Worm (Caenorhabditis elegans) whole organism, young adult: ENCODE data around the gene Y97E10AR.3.

Experiments used
- B0261.1 ChIP-seq: sonication (generic microtip); optimal IDR thresholded peaks from 2 replicates; lab custom pipeline; 2016; ENCODE audit warnings: mild to moderate bottlenecking, missing genetic modification characterization, moderate library complexity, missing compliant biosample characterization
- F33H1.4 ChIP-seq: fragments of 200-800 bp; sonication (Bioruptor generic); IDR thresholded peaks from 2 replicates; pipeline ENCODE4 v1.3.6; 2022; ENCODE audit warnings: missing genetic modification reagents, missing genetic modification characterization, missing compliant biosample characterization
- F49E8.2 ChIP-seq: sonication (generic microtip); optimal IDR thresholded peaks from 3 replicates; lab custom pipeline; 2017; ENCODE audit warnings: missing genetic modification characterization, mild to moderate bottlenecking, missing compliant biosample characterization, antibody characterized with exemption, moderate library complexity; ENCODE audit not compliant: insufficient read depth
- F55B11.4 ChIP-seq: sonication (generic microtip); optimal IDR thresholded peaks from 2 replicates; lab custom pipeline; 2016; ENCODE audit warnings: missing compliant biosample characterization, missing genetic modification characterization, borderline replicate concordance; ENCODE audit not compliant: insufficient read depth
- F57A8.1 ChIP-seq: fragments of 200-800 bp; sonication (Bioruptor generic); optimal IDR thresholded peaks from 2 replicates; lab custom pipeline; 2018; ENCODE audit warnings: mild to moderate bottlenecking, missing genetic modification characterization, moderate library complexity, missing compliant biosample characterization
- K11D2.4 ChIP-seq: fragments of 200-800 bp; sonication (Bioruptor generic); IDR thresholded peaks from 2 replicates; pipeline ENCODE4 v1.3.6; 2022; ENCODE audit warnings: missing genetic modification reagents, missing genetic modification characterization, missing compliant biosample characterization
- T07F8.4 ChIP-seq: sonication (generic microtip); optimal IDR thresholded peaks from 2 replicates; lab custom pipeline; 2016; ENCODE audit warnings: mild to moderate bottlenecking, missing genetic modification characterization, moderate library complexity, missing compliant biosample characterization
- T26A5.8 ChIP-seq: sonication (generic microtip); optimal IDR thresholded peaks from 2 replicates; lab custom pipeline; 2016; ENCODE audit warnings: missing genetic modification characterization, missing compliant biosample characterization
- Y67H2A.10 ChIP-seq: fragments of 200-800 bp; sonication (Bioruptor generic); conservative IDR thresholded peaks from 2 replicates; pipeline ENCODE4 v1.3.6; 2022; ENCODE audit warnings: missing genetic modification reagents, missing genetic modification characterization, missing compliant biosample characterization
- Y79H2A.3 ChIP-seq: fragments of 200-800 bp; sonication (Bioruptor generic); conservative IDR thresholded peaks from 2 replicates; pipeline ENCODE4 v1.3.6; 2022; ENCODE audit warnings: missing genetic modification reagents, missing genetic modification characterization, missing compliant biosample characterization
- Y95B8A.8 ChIP-seq: fragments of 200-800 bp; sonication (Bioruptor generic); IDR thresholded peaks from 2 replicates; pipeline ENCODE4 v1.3.6; 2022; ENCODE audit warnings: missing genetic modification reagents, missing genetic modification characterization, missing compliant biosample characterization
- aptf-3 ChIP-seq: fragments of 200-800 bp; sonication (Bioruptor generic); IDR thresholded peaks from 2 replicates; pipeline ENCODE4 v1.3.6; 2022; ENCODE audit warnings: missing genetic modification characterization, missing compliant biosample characterization
- attf-3 ChIP-seq: fragments of 200-800 bp; sonication (Bioruptor generic); conservative IDR thresholded peaks from 2 replicates; pipeline ENCODE4 v1.3.6; 2022; ENCODE audit warnings: missing genetic modification reagents, missing genetic modification characterization, missing compliant biosample characterization
- bed-1 ChIP-seq: fragments of 200-800 bp; sonication (Bioruptor generic); IDR thresholded peaks from 2 replicates; pipeline ENCODE4 v1.3.6; 2022; ENCODE audit warnings: missing genetic modification reagents, missing genetic modification characterization, missing compliant biosample characterization
- bed-2 ChIP-seq: fragments of 200-800 bp; sonication (Bioruptor generic); IDR thresholded peaks from 2 replicates; pipeline ENCODE4 v1.3.6; 2022; ENCODE audit warnings: missing genetic modification reagents, missing genetic modification characterization, missing compliant biosample characterization
- cebp-2 ChIP-seq: fragments of 200-800 bp; sonication (Bioruptor generic); IDR thresholded peaks from 2 replicates; pipeline ENCODE4 v1.3.6; 2022; ENCODE audit warnings: missing genetic modification characterization, missing compliant biosample characterization
- ceh-100 ChIP-seq: fragments of 200-800 bp; sonication (Bioruptor generic); IDR thresholded peaks from 2 replicates; pipeline ENCODE4 v1.3.6; 2022; ENCODE audit warnings: missing genetic modification reagents, missing genetic modification characterization, missing compliant biosample characterization
- ceh-27 ChIP-seq: fragments of 200-800 bp; sonication (Bioruptor generic); optimal IDR thresholded peaks from 2 replicates; lab custom pipeline; 2018; ENCODE audit warnings: mild to moderate bottlenecking, missing genetic modification characterization, moderate library complexity, missing compliant biosample characterization
- chd-7 ChIP-seq: sonication (generic microtip); optimal IDR thresholded peaks from 2 replicates; lab custom pipeline; 2016; ENCODE audit warnings: mild to moderate bottlenecking, missing genetic modification characterization, moderate library complexity, missing compliant biosample characterization
- dpff-1 ChIP-seq: sonication (generic microtip); optimal IDR thresholded peaks from 2 replicates; lab custom pipeline; 2017; ENCODE audit warnings: mild to moderate bottlenecking, missing genetic modification characterization, missing compliant biosample characterization
- dpl-1 ChIP-seq: fragments of 150-350 bp; optimal IDR thresholded peaks from 2 replicates; lab custom pipeline; 2014; ENCODE audit warnings: missing biosample characterization, missing genetic modification reagents, missing genetic modification characterization
- efl-1 ChIP-seq: fragments of 150-350 bp; optimal IDR thresholded peaks from 2 replicates; lab custom pipeline; 2014; ENCODE audit warnings: missing biosample characterization, missing genetic modification reagents, missing genetic modification characterization
- egl-18 ChIP-seq: fragments of 200-800 bp; sonication (Bioruptor generic); IDR thresholded peaks from 2 replicates; pipeline ENCODE4 v1.3.6; 2022; ENCODE audit warnings: missing genetic modification reagents, missing genetic modification characterization, missing compliant biosample characterization
- egrh-3 ChIP-seq: fragments of 200-800 bp; sonication (Bioruptor generic); IDR thresholded peaks from 2 replicates; pipeline ENCODE4 v1.3.6; 2022; ENCODE audit warnings: missing genetic modification reagents, missing genetic modification characterization, missing compliant biosample characterization
- ekl-4 ChIP-seq: fragments of 200-800 bp; sonication (Bioruptor generic); IDR thresholded peaks from 2 replicates; pipeline ENCODE4 v1.3.6; 2022; ENCODE audit warnings: missing genetic modification reagents, missing genetic modification characterization, missing compliant biosample characterization
- ets-4 ChIP-seq: fragments of 200-800 bp; sonication (Bioruptor generic); optimal IDR thresholded peaks from 2 replicates; lab custom pipeline; 2018; ENCODE audit warnings: mild to moderate bottlenecking, missing genetic modification characterization, missing compliant biosample characterization
- gei-17 ChIP-seq: fragments of 200-800 bp; sonication (Bioruptor generic); optimal IDR thresholded peaks from 2 replicates; lab custom pipeline; 2018; ENCODE audit warnings: mild to moderate bottlenecking, missing genetic modification characterization, missing compliant biosample characterization
- let-607 ChIP-seq, 2 experiments: fragments of 200-800 bp in 1 of 2; sonication (Bioruptor generic) in 1 of 2; sonication (generic microtip) in 1 of 2; optimal IDR thresholded peaks; 2 replicates each; lab custom pipeline; 2016 to 2018; ENCODE audit warnings: mild to moderate bottlenecking in 2 of 2, missing compliant biosample characterization in 2 of 2, missing genetic modification characterization in 2 of 2, moderate library complexity in 2 of 2, missing genotype in 1 of 2
- lsl-1 ChIP-seq: fragments of 200-800 bp; sonication (Bioruptor generic); optimal IDR thresholded peaks from 2 replicates; lab custom pipeline; 2018; ENCODE audit warnings: mild to moderate bottlenecking, missing genetic modification characterization, moderate library complexity, missing compliant biosample characterization
- madf-10 ChIP-seq: sonication (generic microtip); optimal IDR thresholded peaks from 2 replicates; lab custom pipeline; 2016; ENCODE audit warnings: mild to moderate bottlenecking, missing genetic modification characterization, missing compliant biosample characterization
- madf-8 ChIP-seq: fragments of 200-800 bp; sonication (Bioruptor generic); conservative IDR thresholded peaks from 2 replicates; pipeline ENCODE4 v1.3.6; 2022; ENCODE audit warnings: missing genetic modification reagents, missing genetic modification characterization, missing compliant biosample characterization
- mel-28 ChIP-seq: sonication (generic microtip); optimal IDR thresholded peaks from 2 replicates; lab custom pipeline; 2016; ENCODE audit warnings: borderline replicate concordance, mild to moderate bottlenecking, missing genetic modification characterization, missing compliant biosample characterization
- mes-4 ChIP-seq: sonication (generic microtip); optimal IDR thresholded peaks from 2 replicates; lab custom pipeline; 2016; ENCODE audit warnings: missing genotype, missing genetic modification characterization, missing compliant biosample characterization
- nfya-1 ChIP-seq: sonication (generic microtip); optimal IDR thresholded peaks from 2 replicates; lab custom pipeline; 2017; ENCODE audit warnings: antibody characterized with exemption, missing compliant biosample characterization, missing genetic modification characterization, borderline replicate concordance; ENCODE audit not compliant: insufficient read depth
- nhr-80 ChIP-seq: sonication (generic microtip); optimal IDR thresholded peaks from 2 replicates; lab custom pipeline; 2016; ENCODE audit warnings: missing genetic modification characterization, missing compliant biosample characterization
- nhr-90 ChIP-seq: sonication (generic microtip); optimal IDR thresholded peaks from 2 replicates; lab custom pipeline; 2016; ENCODE audit warnings: missing genotype, mild to moderate bottlenecking, missing genetic modification characterization, missing compliant biosample characterization
- repo-1 ChIP-seq: sonication (generic microtip); optimal IDR thresholded peaks from 2 replicates; lab custom pipeline; 2017; ENCODE audit warnings: mild to moderate bottlenecking, missing genetic modification characterization, missing compliant biosample characterization
- tlf-1 ChIP-seq: fragments of 200-800 bp; sonication (Bioruptor generic); optimal IDR thresholded peaks from 2 replicates; lab custom pipeline; 2018; ENCODE audit warnings: mild to moderate bottlenecking, missing genetic modification characterization, missing compliant biosample characterization
- zfh-2 ChIP-seq: fragments of 200-800 bp; sonication (Bioruptor generic); conservative IDR thresholded peaks from 2 replicates; pipeline ENCODE4 v1.3.6; 2022; ENCODE audit warnings: missing genetic modification reagents, missing genetic modification characterization, missing compliant biosample characterization
- ztf-28 ChIP-seq: fragments of 200-800 bp; sonication (Bioruptor generic); IDR thresholded peaks from 2 replicates; pipeline ENCODE4 v1.3.6; 2022; ENCODE audit warnings: missing genetic modification reagents, missing genetic modification characterization, missing compliant biosample characterization
- ztf-3 ChIP-seq: fragments of 200-800 bp; sonication (Bioruptor generic); optimal IDR thresholded peaks from 2 replicates; lab custom pipeline; 2018; ENCODE audit warnings: mild to moderate bottlenecking, missing genetic modification characterization, missing compliant biosample characterization

Gene Y97E10AR.3

ce11 chrV:8051851-8052250, 44.5 kb upstream of the Y97E10AR.3 start, which contains the start of gene sth-1 (continued):
- no peak for TF ChIP-seq T07F8.4 (tag; lab: Kevin White, UChicago)
- TF ChIP-seq, all 124 proteins: peak for 0

ce11 chrV:8050811-8051210, 43.5 kb upstream of the Y97E10AR.3 start, which contains the start of gene col-43:
col-43 (minus strand) TSS chrV:8050911.
- TF ChIP-seq F57A8.1 (GFP tag; lab: Kevin White, UChicago): no peak
- TF ChIP-seq ceh-100 (GFP tag; lab: Robert Waterston, UW): no peak
- no peak for TF ChIP-seq F55B11.4 (tag; lab: Kevin White, UChicago)
- no peak for TF ChIP-seq madf-10
- TF ChIP-seq ekl-4: no peak
- no peak for TF ChIP-seq T26A5.8
- TF ChIP-seq let-607 (tag; optimal IDR thresholded peaks at IDR 0.05; lab: Kevin White, UChicago): no peak
- TF ChIP-seq F33H1.4: no peak
- TF ChIP-seq repo-1: no peak
- no peak for TF ChIP-seq aptf-3 (GFP tag; lab: Robert Waterston, UW)
- TF ChIP-seq efl-1 (GFP tag; lab: Kevin White, UChicago): no peak
- TF ChIP-seq B0261.1 (tag; lab: Kevin White, UChicago): no peak
- TF ChIP-seq mes-4: no peak
- no peak for TF ChIP-seq egl-18 (GFP tag; lab: Robert Waterston, UW)
- TF ChIP-seq bed-2 (GFP tag; lab: Robert Waterston, UW): no peak
- no peak for TF ChIP-seq F49E8.2 (tag; lab: Kevin White, UChicago)
- TF ChIP-seq T07F8.4 (tag; lab: Kevin White, UChicago): no peak

DNA sequence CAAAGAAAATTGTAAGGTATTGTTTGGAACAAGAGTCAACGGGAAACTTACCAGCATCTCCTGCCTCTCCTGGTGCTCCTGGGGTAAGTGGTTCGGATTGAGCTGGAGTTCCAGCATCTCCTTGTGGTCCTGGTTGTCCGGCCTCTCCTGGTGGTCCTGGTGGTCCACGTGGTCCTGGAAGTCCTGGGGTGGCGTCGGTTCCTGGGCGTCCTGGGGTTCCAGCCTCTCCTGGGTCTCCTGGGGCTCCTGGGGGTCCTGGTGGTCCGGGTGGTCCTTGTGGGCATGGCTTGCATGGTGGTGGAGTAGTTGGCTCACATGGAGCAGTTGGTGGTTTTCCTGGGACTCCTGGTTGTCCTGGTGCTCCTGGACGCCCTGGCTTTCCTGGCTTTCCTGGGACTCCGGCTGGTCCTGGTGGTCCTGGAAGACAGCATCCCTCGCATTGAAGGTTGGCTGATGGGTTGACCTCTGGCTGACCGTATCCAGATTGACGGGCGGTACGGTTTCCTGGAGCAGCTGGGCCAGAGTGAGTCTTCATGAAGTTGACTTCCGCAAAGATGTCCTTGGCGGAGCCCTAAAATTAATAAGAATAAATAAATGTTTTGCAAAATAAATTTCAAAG, 42.9 kb upstream of the Y97E10AR.3 start:
- TF ChIP-seq cebp-2 (GFP tag; lab: Robert Waterston, UW) (0 out of 2 replicates have a peak, but pooled peaks have one; percentile 12), madf-10 (no peak), ztf-3 (no peak), mes-4 (no peak), chd-7 (tag; lab: Kevin White, UChicago) (no peak), egrh-3 (peak; percentile 90; the same call in 1 of the 2 replicates), zfh-2 (GFP tag; lab: Robert Waterston, UW) (peak; percentile 83), ceh-27 (no peak)

DNA sequence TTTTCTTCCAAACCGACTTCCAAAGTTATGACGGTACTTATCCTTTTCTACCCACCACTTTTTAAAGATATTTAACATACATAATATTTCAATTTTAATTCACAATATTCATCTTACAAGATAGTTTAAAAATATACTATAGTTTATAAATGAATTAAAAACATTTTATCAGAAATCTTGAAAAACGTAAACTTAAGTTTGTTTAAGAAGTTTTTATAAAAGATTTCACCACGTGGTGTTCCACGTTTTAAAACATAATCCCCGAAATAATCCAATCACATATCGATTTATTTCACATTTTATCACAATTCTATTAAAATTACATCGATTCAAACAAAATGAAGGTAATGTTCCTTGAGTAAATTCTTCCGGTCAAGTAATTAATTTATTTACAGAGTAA, 39.4 kb upstream of the Y97E10AR.3 start, which contains the start of gene ZC513.3:
Gene ZC513.3 (plus strand): TSS at position 301 of the 400 bp plus-strand sequence.
- TF ChIP-seq ztf-28 (GFP tag; lab: Robert Waterston, UW) (no peak), aptf-3 (GFP tag; lab: Robert Waterston, UW) (no peak), attf-3 (no peak), tlf-1 (GFP tag; lab: Kevin White, UChicago) (no peak)

- TF ChIP-seq dpff-1 (tag; lab: Kevin White, UChicago): no peak
- TF ChIP-seq dpl-1 (GFP tag; lab: Kevin White, UChicago): no peak
- TF ChIP-seq Y79H2A.3 (GFP tag; lab: Robert Waterston, UW): no peak
- no peak for TF ChIP-seq Y67H2A.10
- no peak for TF ChIP-seq F49E8.2 (tag; lab: Kevin White, UChicago)
- no peak for TF ChIP-seq Y95B8A.8
- TF ChIP-seq ceh-27: no peak
- no peak for TF ChIP-seq K11D2.4 (GFP tag; lab: Robert Waterston, UW)
- TF ChIP-seq madf-8 (GFP tag; lab: Robert Waterston, UW): no peak
- no peak for TF ChIP-seq nhr-90 (tag; lab: Kevin White, UChicago)
- TF ChIP-seq bed-1 (GFP tag; lab: Robert Waterston, UW): no peak
- no peak for TF ChIP-seq lsl-1 (GFP tag; lab: Kevin White, UChicago)
- no peak for TF ChIP-seq cebp-2 (GFP tag; lab: Robert Waterston, UW)
- no peak for TF ChIP-seq mel-28
- TF ChIP-seq ets-4: no peak
- no peak for TF ChIP-seq nhr-80
- TF ChIP-seq efl-1 (GFP tag; lab: Kevin White, UChicago): no peak
- no peak for TF ChIP-seq gei-17
- TF ChIP-seq nfya-1 (tag; lab: Kevin White, UChicago): no peak
Observed at ce11 chrV:8044957-8045356, 37.6 kb upstream of the Y97E10AR.3 start.
